Fruit fly (Drosophila melanogaster) Kc167 (cell line): ENCODE measurements around the gene rst.

Experiments used
- h ChIP-seq: fragments of >200 bp; optimal IDR thresholded peaks from 3 replicates; lab custom pipeline; 2018; ENCODE audit warnings: missing external identifiers
- ttk ChIP-seq: sonication (Bioruptor generic); optimal IDR thresholded peaks from 2 replicates; lab custom pipeline; 2017; ENCODE audit warnings: missing external identifiers

- no peak for TF ChIP-seq ttk (lab: Kevin White, UChicago)
- TF ChIP-seq h (lab: Kevin White, UChicago): no peak
Observed at dm6 chrX:3013276-3013675, 39.6 kb upstream of the rst start.
